Fruit fly (Drosophila melanogaster) whole organism, embryonic: ENCODE results near the gene CG44271.

Source experiments
- ATbp ChIP-seq: fragments of 200-800 bp; sonication (Bioruptor generic); optimal IDR thresholded peaks from 2 replicates; lab custom pipeline; 2017; ENCODE audit warnings: missing biosample characterization, mild to moderate bottlenecking, missing genetic modification characterization, missing genetic modification reagents
- Atf6 ChIP-seq: fragments of 200-800 bp; sonication (Bioruptor generic); IDR thresholded peaks from 2 replicates; pipeline ENCODE4 v1.3.6; 2022; ENCODE audit warnings: missing biosample characterization, missing genetic modification characterization
- B-H1 ChIP-seq: fragments of 200-800 bp; sonication (Bioruptor generic); IDR thresholded peaks from 3 replicates; pipeline ENCODE4 v1.3.6; 2022; ENCODE audit warnings: missing biosample characterization, missing genetic modification characterization
- CG10366 ChIP-seq: fragments of 200-800 bp; sonication (Bioruptor generic); IDR thresholded peaks from 2 replicates; pipeline ENCODE4 v1.3.6; 2022; ENCODE audit warnings: missing biosample characterization, missing genetic modification characterization
- CG10959 ChIP-seq: fragments of 200-800 bp; sonication (Bioruptor generic); IDR thresholded peaks from 2 replicates; pipeline ENCODE4 v1.3.6; 2022; ENCODE audit warnings: missing biosample characterization, missing genetic modification characterization
- CG12769 ChIP-seq: fragments of 200-800 bp; sonication (Bioruptor generic); optimal IDR thresholded peaks from 2 replicates; lab custom pipeline; 2019; ENCODE audit warnings: missing biosample characterization, mild to moderate bottlenecking, missing genetic modification characterization, moderate library complexity
- CG15073 ChIP-seq: fragments of 200-800 bp; sonication (Bioruptor generic); optimal IDR thresholded peaks from 2 replicates; lab custom pipeline; 2016; ENCODE audit warnings: missing biosample characterization, missing genetic modification characterization
- CG1603 ChIP-seq: fragments of 200-800 bp; sonication (Bioruptor generic); optimal IDR thresholded peaks from 2 replicates; lab custom pipeline; 2019; ENCODE audit warnings: missing biosample characterization, mild to moderate bottlenecking, missing genetic modification characterization, moderate library complexity
- CG1792 ChIP-seq: fragments of 200-800 bp; sonication (Bioruptor generic); optimal IDR thresholded peaks from 2 replicates; lab custom pipeline; 2016; ENCODE audit warnings: missing biosample characterization, missing genetic modification characterization
- CG18619 ChIP-seq: fragments of 200-800 bp; sonication (Bioruptor generic); optimal IDR thresholded peaks from 3 replicates; lab custom pipeline; 2017; ENCODE audit warnings: missing biosample characterization, mild to moderate bottlenecking, missing genetic modification characterization
- CG3281 ChIP-seq: fragments of 200-800 bp; sonication (Bioruptor generic); optimal IDR thresholded peaks from 3 replicates; lab custom pipeline; 2017; ENCODE audit warnings: missing biosample characterization, mild to moderate bottlenecking, missing genetic modification characterization
- CG34422 ChIP-seq: fragments of 200-800 bp; sonication (Bioruptor generic); IDR thresholded peaks from 3 replicates; pipeline ENCODE4 v1.3.6; 2022; ENCODE audit warnings: missing biosample characterization, missing genetic modification characterization
- CG3847 ChIP-seq: fragments of 200-800 bp; sonication (Bioruptor generic); IDR thresholded peaks from 2 replicates; pipeline ENCODE4 v1.3.6; 2022; ENCODE audit warnings: missing biosample characterization, missing genetic modification characterization
- CG4328 ChIP-seq: fragments of 200-800 bp; sonication (Bioruptor generic); optimal IDR thresholded peaks from 3 replicates; lab custom pipeline; 2017; ENCODE audit warnings: missing biosample characterization, missing genetic modification reagents, missing genetic modification characterization
- CG4360 ChIP-seq: fragments of 200-800 bp; sonication (Bioruptor generic); IDR thresholded peaks from 2 replicates; pipeline ENCODE4 v1.3.6; 2022; ENCODE audit warnings: missing biosample characterization, missing genetic modification characterization
- CG43689 ChIP-seq: fragments of 200-800 bp; sonication (Bioruptor generic); IDR thresholded peaks from 2 replicates; pipeline ENCODE4 v1.3.6; 2022; ENCODE audit warnings: missing biosample characterization, missing genetic modification characterization
- CG5953 ChIP-seq: fragments of 200-800 bp; sonication (Bioruptor generic); IDR thresholded peaks from 2 replicates; pipeline ENCODE4 v1.3.6; 2022; ENCODE audit warnings: missing biosample characterization, missing genetic modification characterization
- CG6791 ChIP-seq: fragments of 200-800 bp; sonication (Bioruptor generic); IDR thresholded peaks from 3 replicates; pipeline ENCODE4 v1.3.6; 2022; ENCODE audit warnings: missing biosample characterization, missing genetic modification characterization; ENCODE audit not compliant: partially characterized antibody
- CG6854 ChIP-seq: fragments of 200-800 bp; sonication (Bioruptor generic); optimal IDR thresholded peaks from 3 replicates; lab custom pipeline; 2017; ENCODE audit warnings: missing biosample characterization, mild to moderate bottlenecking, missing genetic modification characterization
- CG7372 ChIP-seq: fragments of 200-800 bp; sonication (Bioruptor generic); IDR thresholded peaks from 2 replicates; pipeline ENCODE4 v1.3.6; 2022; ENCODE audit warnings: missing biosample characterization, missing genetic modification characterization
- CG7839 ChIP-seq: fragments of 200-800 bp; sonication (Bioruptor generic); optimal IDR thresholded peaks from 3 replicates; lab custom pipeline; 2018; ENCODE audit warnings: missing biosample characterization, mild to moderate bottlenecking, missing genetic modification characterization, moderate library complexity
- CG9817 ChIP-seq: fragments of 200-800 bp; sonication (Bioruptor generic); optimal IDR thresholded peaks from 2 replicates; lab custom pipeline; 2018; ENCODE audit warnings: missing biosample characterization, mild to moderate bottlenecking, missing genetic modification characterization, moderate library complexity
- Chrac-16 ChIP-seq: fragments of 200-800 bp; sonication (Bioruptor generic); optimal IDR thresholded peaks from 3 replicates; lab custom pipeline; 2016; ENCODE audit warnings: missing biosample characterization, missing genetic modification characterization
- Dip2 ChIP-seq: fragments of 200-800 bp; sonication (Bioruptor generic); IDR thresholded peaks from 2 replicates; pipeline ENCODE4 v1.3.6; 2022; ENCODE audit warnings: missing biosample characterization, missing genetic modification characterization
- Drgx ChIP-seq: fragments of 200-800 bp; sonication (Bioruptor generic); IDR thresholded peaks from 2 replicates; pipeline ENCODE4 v1.3.6; 2022; ENCODE audit warnings: missing biosample characterization, missing genetic modification characterization
- Ets97D ChIP-seq: fragments of 200-800 bp; sonication (Bioruptor generic); optimal IDR thresholded peaks from 3 replicates; lab custom pipeline; 2016; ENCODE audit warnings: missing biosample characterization, missing genetic modification characterization
- Gsc ChIP-seq: fragments of 200-800 bp; sonication (Bioruptor generic); IDR thresholded peaks from 2 replicates; pipeline ENCODE4 v1.3.6; 2022; ENCODE audit warnings: missing biosample characterization, missing genetic modification characterization
- H15 ChIP-seq: fragments of 200-800 bp; sonication (Bioruptor generic); IDR thresholded peaks from 3 replicates; pipeline ENCODE4 v1.3.6; 2022; ENCODE audit warnings: missing biosample characterization, missing genetic modification characterization
- Hmr ChIP-seq: fragments of 200-800 bp; sonication (Bioruptor generic); optimal IDR thresholded peaks from 3 replicates; lab custom pipeline; 2017; ENCODE audit warnings: mild to moderate bottlenecking, missing biosample characterization, missing genetic modification reagents, missing genetic modification characterization
- Jarid2 ChIP-seq: fragments of 200-800 bp; sonication (Bioruptor generic); optimal IDR thresholded peaks from 3 replicates; lab custom pipeline; 2017; ENCODE audit warnings: mild to moderate bottlenecking, missing biosample characterization, missing genetic modification reagents, missing genetic modification characterization
- NC2α ChIP-seq: fragments of 200-800 bp; sonication (Bioruptor generic); optimal IDR thresholded peaks from 2 replicates; lab custom pipeline; 2016; ENCODE audit warnings: missing biosample characterization, missing genetic modification characterization
- Poxn ChIP-seq: fragments of 200-800 bp; sonication (Bioruptor generic); IDR thresholded peaks from 2 replicates; pipeline ENCODE4 v1.3.6; 2022; ENCODE audit warnings: missing biosample characterization, missing genetic modification characterization
- Rx ChIP-seq: fragments of 200-800 bp; sonication (Bioruptor generic); IDR thresholded peaks from 2 replicates; pipeline ENCODE4 v1.3.6; 2022; ENCODE audit warnings: missing biosample characterization, missing genetic modification characterization
- Sry-δ ChIP-seq: fragments of 200-800 bp; sonication (Bioruptor generic); optimal IDR thresholded peaks from 2 replicates; lab custom pipeline; 2016; ENCODE audit warnings: missing biosample characterization, missing genetic modification characterization
- Ssrp ChIP-seq: fragments of 200-800 bp; sonication (Bioruptor generic); optimal IDR thresholded peaks from 2 replicates; lab custom pipeline; 2018; ENCODE audit warnings: missing biosample characterization, mild to moderate bottlenecking, missing genetic modification characterization, moderate library complexity
- Vsx1 ChIP-seq: fragments of 200-800 bp; sonication (Bioruptor generic); optimal IDR thresholded peaks from 2 replicates; lab custom pipeline; 2017; ENCODE audit warnings: missing biosample characterization, mild to moderate bottlenecking, missing genetic modification characterization, missing genetic modification reagents
- cato ChIP-seq: fragments of 200-800 bp; sonication (Bioruptor generic); optimal IDR thresholded peaks from 2 replicates; lab custom pipeline; 2016; ENCODE audit warnings: missing biosample characterization, missing genetic modification characterization, borderline replicate concordance
- chm ChIP-seq: fragments of 200-800 bp; sonication (Bioruptor generic); IDR thresholded peaks from 2 replicates; pipeline ENCODE4 v1.3.6; 2022; ENCODE audit warnings: missing biosample characterization, missing genetic modification characterization
- dan ChIP-seq: fragments of 200-800 bp; sonication (Bioruptor generic); IDR thresholded peaks from 2 replicates; pipeline ENCODE4 v1.3.6; 2022; ENCODE audit warnings: missing biosample characterization, missing genetic modification characterization
- esg ChIP-seq: fragments of 200-800 bp; sonication (Bioruptor generic); conservative IDR thresholded peaks from 2 replicates; pipeline ENCODE4 v1.3.6; 2022; ENCODE audit warnings: missing biosample characterization, missing genetic modification characterization
- ewg ChIP-seq: fragments of 200-800 bp; sonication (Bioruptor generic); optimal IDR thresholded peaks from 3 replicates; lab custom pipeline; 2017; ENCODE audit warnings: mild to moderate bottlenecking, missing biosample characterization, missing genetic modification reagents, missing genetic modification characterization
- fu2 ChIP-seq: fragments of 200-800 bp; sonication (Bioruptor generic); optimal IDR thresholded peaks from 2 replicates; lab custom pipeline; 2016; ENCODE audit warnings: missing biosample characterization, missing genetic modification characterization
- grn ChIP-seq: fragments of 200-800 bp; sonication (Bioruptor generic); optimal IDR thresholded peaks from 3 replicates; lab custom pipeline; 2017; ENCODE audit warnings: missing biosample characterization, missing genetic modification characterization
- kni ChIP-seq: fragments of 200-800 bp; sonication (Bioruptor generic); optimal IDR thresholded peaks from 3 replicates; lab custom pipeline; 2017; ENCODE audit warnings: mild to moderate bottlenecking, missing biosample characterization, missing genetic modification reagents, missing genetic modification characterization
- odd ChIP-seq: fragments of 200-800 bp; sonication (Bioruptor generic); optimal IDR thresholded peaks from 2 replicates; lab custom pipeline; 2017; ENCODE audit warnings: missing biosample characterization, mild to moderate bottlenecking, missing genetic modification characterization
- phol ChIP-seq: fragments of 200-800 bp; sonication (Bioruptor generic); optimal IDR thresholded peaks from 3 replicates; lab custom pipeline; 2018; ENCODE audit warnings: missing biosample characterization, mild to moderate bottlenecking, missing genetic modification characterization, moderate library complexity
- pita ChIP-seq: fragments of 200-800 bp; sonication (Bioruptor generic); optimal IDR thresholded peaks from 2 replicates; lab custom pipeline; 2017; ENCODE audit warnings: missing biosample characterization, mild to moderate bottlenecking, missing genetic modification characterization
- pros ChIP-seq: fragments of 200-800 bp; sonication (Bioruptor generic); optimal IDR thresholded peaks from 3 replicates; lab custom pipeline; 2019; ENCODE audit warnings: missing biosample characterization, mild to moderate bottlenecking, missing genetic modification characterization, moderate library complexity
- sd ChIP-seq: fragments of 200-800 bp; sonication (Bioruptor generic); optimal IDR thresholded peaks from 3 replicates; lab custom pipeline; 2018; ENCODE audit warnings: missing biosample characterization, mild to moderate bottlenecking, missing genetic modification characterization, moderate library complexity
- tll ChIP-seq, 2 experiments: fragments of 200-800 bp in 1 of 2; fragments of >200 bp in 1 of 2; sonication (Bioruptor generic) in 1 of 2; optimal IDR thresholded peaks; 2 replicates each; lab custom pipeline; 2017 to 2019; ENCODE audit warnings: missing biosample characterization in 2 of 2, missing genetic modification characterization in 2 of 2, mild to moderate bottlenecking in 1 of 2, moderate library complexity in 1 of 2
- unc-4 ChIP-seq: fragments of 200-800 bp; sonication (Bioruptor generic); IDR thresholded peaks from 2 replicates; pipeline ENCODE4 v1.3.6; 2022; ENCODE audit warnings: missing biosample characterization, missing genetic modification characterization; ENCODE audit not compliant: partially characterized antibody

CG44271 gene

dm6 chr2L:6698387-6698786 is 49.3 kb downstream of the CG44271 start (continued):
- TF ChIP-seq ATbp (GFP tag; lab: Kevin White, UChicago), result peak; percentile 13
- no peak for TF ChIP-seq unc-4 (GFP tag; lab: Robert Waterston, UW)
- no peak for TF ChIP-seq NC2α
- TF ChIP-seq CG12769, result peak; percentile 58
- peak; percentile 15 for TF ChIP-seq CG18619 (GFP tag; lab: Kevin White, UChicago)
- peak; percentile 42 for TF ChIP-seq Ssrp (tag; lab: Kevin White, UChicago)
- TF ChIP-seq fu2 (GFP tag; lab: Kevin White, UChicago), result no peak
- peak; percentile 33; the same call in 1 of the 2 replicates for TF ChIP-seq Rx (GFP tag; lab: Robert Waterston, UW)
- peak; percentile 54 for TF ChIP-seq esg (GFP tag; lab: Robert Waterston, UW)
- no peak for TF ChIP-seq CG6854 (GFP tag; lab: Kevin White, UChicago)
- TF ChIP-seq CG7372 (GFP tag; lab: Robert Waterston, UW), result 0 out of 2 replicates have a peak, but pooled peaks have one; percentile 43
- no peak for TF ChIP-seq pita
- TF ChIP-seq pros (GFP tag; lab: Kevin White, UChicago), result no peak
- TF ChIP-seq CG43689 (GFP tag; lab: Robert Waterston, UW), result no peak
- peak; percentile 80 for TF ChIP-seq Drgx (GFP tag; lab: Robert Waterston, UW)
- peak; percentile 46; the same call in 1 of the 3 replicates for TF ChIP-seq B-H1 (GFP tag; lab: Robert Waterston, UW)
- TF ChIP-seq CG3847 (GFP tag; lab: Robert Waterston, UW), result no peak
- TF ChIP-seq ewg, result no peak
- no peak for TF ChIP-seq CG10959 (GFP tag; lab: Robert Waterston, UW)
- TF ChIP-seq CG10366 (GFP tag; lab: Robert Waterston, UW), result no peak; the same call in 1 of the 2 replicates
- no peak for TF ChIP-seq CG5953 (GFP tag; lab: Robert Waterston, UW)
- no peak for TF ChIP-seq H15 (GFP tag; lab: Robert Waterston, UW)
- TF ChIP-seq Sry-δ, result no peak
- TF ChIP-seq Jarid2 (GFP tag; lab: Kevin White, UChicago), result no peak
- no peak for TF ChIP-seq Atf6 (GFP tag; lab: Robert Waterston, UW)
- TF ChIP-seq CG1792, result no peak
- TF ChIP-seq cato (GFP tag; lab: Kevin White, UChicago), result no peak
- TF ChIP-seq CG15073 (GFP tag; lab: Kevin White, UChicago), result no peak
- peak; percentile 70 for TF ChIP-seq CG1603 (tag; lab: Kevin White, UChicago)
- TF ChIP-seq odd (GFP tag; lab: Kevin White, UChicago), result no peak
- TF ChIP-seq Gsc (GFP tag; lab: Robert Waterston, UW), result no peak
- peak; percentile 49 for TF ChIP-seq phol
- TF ChIP-seq dan (GFP tag; lab: Robert Waterston, UW), result 0 out of 2 replicates have a peak, but pooled peaks have one; percentile 23
- no peak for TF ChIP-seq CG4328 (GFP tag; lab: Kevin White, UChicago)
- no peak for TF ChIP-seq grn (GFP tag; lab: Kevin White, UChicago)
- no peak for TF ChIP-seq Dip2 (GFP tag; lab: Robert Waterston, UW)
- TF ChIP-seq kni (GFP tag; lab: Kevin White, UChicago), result no peak
- TF ChIP-seq CG4360 (GFP tag; lab: Robert Waterston, UW), result no peak
- peak; percentile 17 for TF ChIP-seq Chrac-16 (GFP tag; lab: Kevin White, UChicago)
- TF ChIP-seq Hmr (GFP tag; lab: Kevin White, UChicago), result peak; percentile 16
- TF ChIP-seq CG6791 (GFP tag; lab: Robert Waterston, UW), result no peak
- TF ChIP-seq CG34422 (GFP tag; lab: Robert Waterston, UW), result peak; percentile 75; the same call in 1 of the 3 replicates
- TF ChIP-seq sd (tag; lab: Kevin White, UChicago), result no peak
- TF ChIP-seq CG7839 (tag; lab: Kevin White, UChicago), result peak; percentile 58
- no peak for TF ChIP-seq tll (GFP tag; optimal IDR thresholded peaks at IDR 0.05; lab: Kevin White, UChicago)
- no peak for TF ChIP-seq Vsx1
- TF ChIP-seq CG9817, result peak; percentile 16
- no peak for TF ChIP-seq Ets97D (GFP tag; lab: Kevin White, UChicago)
- no peak for TF ChIP-seq CG3281 (GFP tag; lab: Kevin White, UChicago)
- no peak for TF ChIP-seq chm (GFP tag; lab: Robert Waterston, UW)
- TF ChIP-seq Poxn (GFP tag; lab: Robert Waterston, UW), result no peak
